Fruit fly (Drosophila melanogaster) whole organism, embryonic: ENCODE data around the gene CG1638.

Source experiments
- Atf3 ChIP-seq: fragments of 200-800 bp; sonication (Bioruptor generic); optimal IDR thresholded peaks from 3 replicates; lab custom pipeline; 2016; ENCODE audit warnings: missing biosample characterization, missing genetic modification characterization
- CG10267 ChIP-seq: fragments of 200-800 bp; sonication (Bioruptor generic); optimal IDR thresholded peaks from 2 replicates; lab custom pipeline; 2018; ENCODE audit warnings: missing biosample characterization, mild to moderate bottlenecking, missing genetic modification characterization, moderate library complexity
- CG10543 ChIP-seq: fragments of 200-800 bp; sonication (Bioruptor generic); optimal IDR thresholded peaks from 3 replicates; lab custom pipeline; 2017; ENCODE audit warnings: missing biosample characterization, mild to moderate bottlenecking, missing genetic modification characterization, moderate library complexity
- CG10565 ChIP-seq: fragments of 200-800 bp; sonication (Bioruptor generic); optimal IDR thresholded peaks from 3 replicates; lab custom pipeline; 2016; ENCODE audit warnings: missing biosample characterization, mild to moderate bottlenecking, missing genetic modification characterization
- CG11723 ChIP-seq: fragments of 200-800 bp; sonication (Bioruptor generic); optimal IDR thresholded peaks from 2 replicates; lab custom pipeline; 2017; ENCODE audit warnings: missing biosample characterization, mild to moderate bottlenecking, missing genetic modification characterization
- CG12391 ChIP-seq: fragments of 200-800 bp; sonication (Bioruptor generic); optimal IDR thresholded peaks from 3 replicates; lab custom pipeline; 2018; ENCODE audit warnings: missing biosample characterization, mild to moderate bottlenecking, missing genetic modification characterization, moderate library complexity
- CG15514 ChIP-seq: fragments of 200-800 bp; sonication (Bioruptor generic); optimal IDR thresholded peaks from 3 replicates; lab custom pipeline; 2017; ENCODE audit warnings: missing biosample characterization, missing genetic modification characterization, mild to moderate bottlenecking, moderate library complexity, missing genetic modification reagents
- CG16815 ChIP-seq: fragments of 200-800 bp; sonication (Bioruptor generic); optimal IDR thresholded peaks from 3 replicates; lab custom pipeline; 2017; ENCODE audit warnings: missing biosample characterization, mild to moderate bottlenecking, missing genetic modification characterization
- CG30020 ChIP-seq: fragments of 200-800 bp; optimal IDR thresholded peaks from 2 replicates; lab custom pipeline; 2019; ENCODE audit warnings: missing biosample characterization, mild to moderate bottlenecking, missing genetic modification characterization, moderate library complexity
- CG30431 ChIP-seq: fragments of 200-800 bp; sonication (Bioruptor generic); optimal IDR thresholded peaks from 2 replicates; lab custom pipeline; 2017; ENCODE audit warnings: missing biosample characterization, missing genetic modification characterization
- CG32532 ChIP-seq: fragments of 200-800 bp; sonication (Bioruptor generic); IDR thresholded peaks from 2 replicates; pipeline ENCODE4 v1.3.6; 2022; ENCODE audit warnings: missing biosample characterization, missing genetic modification characterization
- CG3281 ChIP-seq: fragments of 200-800 bp; sonication (Bioruptor generic); optimal IDR thresholded peaks from 3 replicates; lab custom pipeline; 2017; ENCODE audit warnings: missing biosample characterization, mild to moderate bottlenecking, missing genetic modification characterization
- CG33213 ChIP-seq: fragments of 200-800 bp; sonication (Bioruptor generic); optimal IDR thresholded peaks from 3 replicates; lab custom pipeline; 2016; ENCODE audit warnings: missing biosample characterization, missing genetic modification characterization
- CG4617 ChIP-seq: fragments of 200-800 bp; sonication (Bioruptor generic); optimal IDR thresholded peaks from 3 replicates; lab custom pipeline; 2016; ENCODE audit warnings: missing biosample characterization, missing genetic modification characterization, borderline replicate concordance
- CG6765 ChIP-seq: fragments of 200-800 bp; sonication (Bioruptor generic); optimal IDR thresholded peaks from 3 replicates; lab custom pipeline; 2017; ENCODE audit warnings: missing biosample characterization, mild to moderate bottlenecking, missing genetic modification characterization
- CG8290 ChIP-seq, 3 experiments: fragments of 200-800 bp; sonication (Bioruptor generic); optimal IDR thresholded peaks; 2 replicates each; lab custom pipeline; 2016 to 2019; ENCODE audit warnings: missing biosample characterization in 3 of 3, missing genetic modification characterization in 3 of 3, mild to moderate bottlenecking in 2 of 3, moderate library complexity in 1 of 3
- CG9727 ChIP-seq: fragments of 200-800 bp; sonication (Bioruptor generic); optimal IDR thresholded peaks from 3 replicates; lab custom pipeline; 2017; ENCODE audit warnings: missing biosample characterization, mild to moderate bottlenecking, missing genetic modification characterization
- D ChIP-seq, 2 experiments: fragments of 200-800 bp in 1 of 2; fragments of >200 bp in 1 of 2; sonication (Bioruptor generic) in 1 of 2; optimal IDR thresholded peaks; 2 replicates in 1 of 2; 3 replicates in 1 of 2; lab custom pipeline; 2017; ENCODE audit warnings: mild to moderate bottlenecking in 1 of 2, missing biosample characterization in 1 of 2, missing genetic modification characterization in 1 of 2, missing genetic modification reagents in 1 of 2
- Eip74EF ChIP-seq, 2 experiments: fragments of 200-800 bp in 1 of 2; fragments of >200 bp in 1 of 2; sonication (Bioruptor generic) in 1 of 2; optimal IDR thresholded peaks; 2 replicates each; lab custom pipeline; 2017 to 2019; ENCODE audit warnings: missing biosample characterization in 2 of 2, missing genetic modification characterization in 2 of 2, mild to moderate bottlenecking in 1 of 2, moderate library complexity in 1 of 2
- Fer1 ChIP-seq: fragments of 200-800 bp; sonication (Bioruptor generic); optimal IDR thresholded peaks from 2 replicates; lab custom pipeline; 2017; ENCODE audit warnings: missing biosample characterization, mild to moderate bottlenecking, missing genetic modification characterization
- H15 ChIP-seq: fragments of 200-800 bp; sonication (Bioruptor generic); IDR thresholded peaks from 3 replicates; pipeline ENCODE4 v1.3.6; 2022; ENCODE audit warnings: missing biosample characterization, missing genetic modification characterization
- HLH3B ChIP-seq: fragments of 200-800 bp; sonication (Bioruptor generic); IDR thresholded peaks from 2 replicates; pipeline ENCODE4 v1.3.6; 2022; ENCODE audit warnings: missing biosample characterization, missing genetic modification characterization
- Jarid2 ChIP-seq: fragments of 200-800 bp; sonication (Bioruptor generic); optimal IDR thresholded peaks from 3 replicates; lab custom pipeline; 2017; ENCODE audit warnings: mild to moderate bottlenecking, missing biosample characterization, missing genetic modification reagents, missing genetic modification characterization
- MESR4 ChIP-seq: fragments of 200-800 bp; sonication (Bioruptor generic); optimal IDR thresholded peaks from 2 replicates; lab custom pipeline; 2018; ENCODE audit warnings: missing biosample characterization, mild to moderate bottlenecking, missing genetic modification characterization, moderate library complexity
- Med ChIP-seq: fragments of 200-800 bp; sonication (Bioruptor generic); peaks from one replicate; lab custom pipeline; 2016; ENCODE audit warnings: missing biosample characterization, missing genetic modification characterization, mild to moderate bottlenecking, inconsistent platforms, moderate library complexity
- NK7.1 ChIP-seq: fragments of 200-800 bp; sonication (Bioruptor generic); optimal IDR thresholded peaks from 3 replicates; lab custom pipeline; 2016; ENCODE audit warnings: missing biosample characterization, missing genetic modification characterization
- Stat92E ChIP-seq, 3 experiments: fragments of >200 bp in 2 of 3; fragments of 200-800 bp in 1 of 3; sonication (Bioruptor generic) in 1 of 3; optimal IDR thresholded peaks; 2 replicates each; lab custom pipeline; 2017 to 2019; ENCODE audit warnings: missing biosample characterization in 3 of 3, missing genetic modification characterization in 3 of 3, mild to moderate bottlenecking in 1 of 3, moderate library complexity in 1 of 3
- Vsx1 ChIP-seq: fragments of 200-800 bp; sonication (Bioruptor generic); optimal IDR thresholded peaks from 2 replicates; lab custom pipeline; 2017; ENCODE audit warnings: missing biosample characterization, mild to moderate bottlenecking, missing genetic modification characterization, missing genetic modification reagents
- ab ChIP-seq: fragments of 200-800 bp; sonication (Bioruptor generic); optimal IDR thresholded peaks from 2 replicates; lab custom pipeline; 2016; ENCODE audit warnings: missing biosample characterization, missing genetic modification characterization
- cad ChIP-seq: fragments of >200 bp; optimal IDR thresholded peaks from 2 replicates; lab custom pipeline; 2017; ENCODE audit warnings: missing biosample characterization, missing genetic modification characterization
- dysf ChIP-seq: fragments of 200-800 bp; sonication (Bioruptor generic); IDR thresholded peaks from 3 replicates; pipeline ENCODE4 v1.3.6; 2022; ENCODE audit warnings: missing biosample characterization, missing genetic modification characterization
- ems ChIP-seq: fragments of 200-800 bp; sonication (Bioruptor generic); optimal IDR thresholded peaks from 3 replicates; lab custom pipeline; 2016; ENCODE audit warnings: missing biosample characterization, missing genetic modification characterization
- grau ChIP-seq: fragments of 200-800 bp; optimal IDR thresholded peaks from 3 replicates; lab custom pipeline; 2019; ENCODE audit warnings: missing biosample characterization, mild to moderate bottlenecking, missing genetic modification characterization, moderate library complexity
- her ChIP-seq: fragments of 200-800 bp; sonication (Bioruptor generic); optimal IDR thresholded peaks from 2 replicates; lab custom pipeline; 2016; ENCODE audit warnings: missing biosample characterization, missing genetic modification characterization
- kah ChIP-seq: fragments of 200-800 bp; sonication (Bioruptor generic); optimal IDR thresholded peaks from 2 replicates; lab custom pipeline; 2018; ENCODE audit warnings: missing biosample characterization, mild to moderate bottlenecking, missing genetic modification characterization
- klu ChIP-seq: fragments of 200-800 bp; sonication (Bioruptor generic); IDR thresholded peaks from 2 replicates; pipeline ENCODE4 v1.3.6; 2022; ENCODE audit warnings: missing biosample characterization, missing genetic modification characterization
- sc ChIP-seq, 3 experiments: fragments of >200 bp in 2 of 3; fragments of 200-800 bp in 1 of 3; sonication (Bioruptor generic) in 1 of 3; optimal IDR thresholded peaks; 2 replicates in 2 of 3; 3 replicates in 1 of 3; lab custom pipeline; 2017; ENCODE audit warnings: mild to moderate bottlenecking in 1 of 3, missing biosample characterization in 1 of 3, missing genetic modification characterization in 1 of 3, missing genetic modification reagents in 1 of 3
- schlank ChIP-seq: fragments of 200-800 bp; sonication (Bioruptor generic); optimal IDR thresholded peaks from 2 replicates; lab custom pipeline; 2018; ENCODE audit warnings: missing biosample characterization, mild to moderate bottlenecking, missing genetic modification characterization
- slou ChIP-seq: fragments of 200-800 bp; sonication (Bioruptor generic); optimal IDR thresholded peaks from 3 replicates; lab custom pipeline; 2016; ENCODE audit warnings: missing biosample characterization, missing genetic modification characterization
- sug ChIP-seq: fragments of 200-800 bp; optimal IDR thresholded peaks from 2 replicates; lab custom pipeline; 2019; ENCODE audit warnings: missing biosample characterization, mild to moderate bottlenecking, missing genetic modification characterization, moderate library complexity
- tup ChIP-seq: fragments of 200-800 bp; sonication (Bioruptor generic); optimal IDR thresholded peaks from 2 replicates; lab custom pipeline; 2016; ENCODE audit warnings: missing biosample characterization, mild to moderate bottlenecking, missing genetic modification characterization, moderate library complexity
- unpg ChIP-seq: fragments of 200-800 bp; sonication (Bioruptor generic); optimal IDR thresholded peaks from 3 replicates; lab custom pipeline; 2018; ENCODE audit warnings: missing biosample characterization, mild to moderate bottlenecking, missing genetic modification characterization, moderate library complexity
- wdn ChIP-seq: fragments of 200-800 bp; sonication (Bioruptor generic); IDR thresholded peaks from 2 replicates; pipeline ENCODE4 v1.3.6; 2022; ENCODE audit warnings: missing biosample characterization, missing genetic modification characterization
- zen2 ChIP-seq: fragments of 200-800 bp; sonication (Bioruptor generic); IDR thresholded peaks from 3 replicates; pipeline ENCODE4 v1.3.6; 2022; ENCODE audit warnings: missing biosample characterization, missing genetic modification characterization; ENCODE audit not compliant: partially characterized antibody
- zfh1 ChIP-seq: fragments of 200-800 bp; sonication (Bioruptor generic); IDR thresholded peaks from 3 replicates; pipeline ENCODE4 v1.3.6; 2022; ENCODE audit warnings: missing biosample characterization, missing genetic modification characterization
- zfh2 ChIP-seq: fragments of 200-800 bp; sonication (Bioruptor generic); optimal IDR thresholded peaks from 2 replicates; lab custom pipeline; 2016; ENCODE audit warnings: missing biosample characterization, missing genetic modification characterization

The CG1638 gene

dm6 chr3R:31610639-31611594 is 20.5 kb downstream of the CG1638 start, which contains the start of gene Med (continued):
- TF ChIP-seq Med: peak; percentile 96
- no peak for TF ChIP-seq unpg (GFP tag; lab: Kevin White, UChicago)
- TF ChIP-seq kah (GFP tag; lab: Kevin White, UChicago): peak; percentile 43
- peak; percentile 99 for TF ChIP-seq CG4617 (GFP tag; lab: Kevin White, UChicago)
- no peak for TF ChIP-seq ab
- TF ChIP-seq wdn: no peak
- no peak for TF ChIP-seq schlank (tag; lab: Kevin White, UChicago)
- TF ChIP-seq Stat92E (GFP tag; optimal IDR thresholded peaks at IDR 0.05; lab: Kevin White, UChicago): peak in 1 of 3 experiments; percentile 58
- TF ChIP-seq sug (tag; lab: Kevin White, UChicago): peak; percentile 21
- TF ChIP-seq CG33213 (GFP tag; lab: Kevin White, UChicago): peak; percentile 49
- TF ChIP-seq zfh2 (GFP tag; lab: Kevin White, UChicago): no peak
- TF ChIP-seq CG16815 (GFP tag; lab: Kevin White, UChicago): no peak
- no peak for TF ChIP-seq dysf (GFP tag; lab: Robert Waterston, UW)
- TF ChIP-seq ems (GFP tag; lab: Kevin White, UChicago): no peak
- TF ChIP-seq tup (GFP tag; lab: Kevin White, UChicago): no peak
- TF ChIP-seq CG10565 (GFP tag; lab: Kevin White, UChicago): no peak
- no peak for TF ChIP-seq HLH3B (GFP tag; lab: Robert Waterston, UW)
- TF ChIP-seq CG6765 (GFP tag; lab: Kevin White, UChicago): no peak
- peak; percentile 40 for TF ChIP-seq CG30020 (tag; lab: Kevin White, UChicago)
- peak; percentile 58 for TF ChIP-seq D (optimal IDR thresholded peaks at IDR 0.05; lab: Kevin White, UChicago)
- TF ChIP-seq D (GFP tag; optimal IDR thresholded peaks at IDR 0.05; lab: Kevin White, UChicago): no peak
- TF ChIP-seq zfh1: no peak
- no peak for TF ChIP-seq zen2 (GFP tag; lab: Robert Waterston, UW)
- no peak for TF ChIP-seq grau (tag; lab: Kevin White, UChicago)
- peak; percentile 42 for TF ChIP-seq CG10267 (tag; lab: Kevin White, UChicago)
- peak; percentile 79 for TF ChIP-seq MESR4
- no peak for TF ChIP-seq her (GFP tag; lab: Kevin White, UChicago)
- no peak for TF ChIP-seq Atf3 (GFP tag; lab: Kevin White, UChicago)
- TF ChIP-seq CG9727 (GFP tag; lab: Kevin White, UChicago): peak; percentile 77
- TF ChIP-seq NK7.1 (GFP tag; lab: Kevin White, UChicago): no peak
- no peak for TF ChIP-seq cad (GFP tag; lab: Kevin White, UChicago)
- no peak for TF ChIP-seq klu (GFP tag; lab: Robert Waterston, UW)
- no peak for TF ChIP-seq Fer1 (GFP tag; lab: Kevin White, UChicago)
- TF ChIP-seq Vsx1 (GFP tag; lab: Kevin White, UChicago): peak; percentile 32
- TF ChIP-seq CG8290 (GFP tag; optimal IDR thresholded peaks at IDR 0.05; lab: Kevin White, UChicago): no peak
- peak in 1 of 2 experiments; percentile 20 for TF ChIP-seq CG8290 (tag; optimal IDR thresholded peaks at IDR 0.05; lab: Kevin White, UChicago)
- no peak for TF ChIP-seq CG32532
- no peak for TF ChIP-seq Eip74EF (GFP tag; optimal IDR thresholded peaks at IDR 0.05; lab: Kevin White, UChicago)
- TF ChIP-seq Jarid2 (GFP tag; lab: Kevin White, UChicago): peak; percentile 3
- TF ChIP-seq slou (GFP tag; lab: Kevin White, UChicago): no peak
- TF ChIP-seq CG3281 (GFP tag; lab: Kevin White, UChicago): no peak
- no peak for TF ChIP-seq CG12391 (tag; lab: Kevin White, UChicago)
- no peak for TF ChIP-seq CG11723
- peak; percentile 9 for TF ChIP-seq CG10543 (GFP tag; lab: Kevin White, UChicago)
- peak; percentile 80 for TF ChIP-seq CG15514 (GFP tag; lab: Kevin White, UChicago)
- TF ChIP-seq sc (optimal IDR thresholded peaks at IDR 0.05; lab: Kevin White, UChicago): no peak
- TF ChIP-seq sc (GFP tag; optimal IDR thresholded peaks at IDR 0.05; lab: Kevin White, UChicago): no peak
- no peak for TF ChIP-seq H15
- TF ChIP-seq CG30431: no peak
